Fruit fly (Drosophila melanogaster): ENCODE results near the gene eRF1.

dm6 chr3L:20320652-20321051 lies 27.5 kb upstream of the eRF1 start, which contains the start of gene Spn77Bb:
- TF ChIP-seq CG32121 (GFP tag; IDR thresholded peaks at IDR 0.05), result no peak
- no peak for TF ChIP-seq CG8159 (tag; optimal IDR thresholded peaks at IDR 0.05)
- no peak for TF ChIP-seq Pif1A (GFP tag; optimal IDR thresholded peaks at IDR 0.05)
- TF ChIP-seq CG14655 (GFP tag; optimal IDR thresholded peaks at IDR 0.05), result no peak
- no peak for TF ChIP-seq fd96Ca (GFP tag; IDR thresholded peaks at IDR 0.05)
- TF ChIP-seq CG8301 (tag; optimal IDR thresholded peaks at IDR 0.05), result no peak
- TF ChIP-seq D1 (tag; optimal IDR thresholded peaks at IDR 0.05), result no peak
- no peak for TF ChIP-seq CG12605 (GFP tag; IDR thresholded peaks at IDR 0.05)
- no peak for TF ChIP-seq rn (GFP tag; IDR thresholded peaks at IDR 0.05)
